Worm (Caenorhabditis elegans) whole organism, midembryonic: ENCODE measurements around the gene F01G10.6.

ENCODE experiments used
- flt-1 ChIP-seq: fragments of 200-800 bp; sonication (Bioruptor generic); IDR thresholded peaks from 2 replicates; pipeline ENCODE4 v1.3.6; 2022; ENCODE audit warnings: missing genetic modification characterization, missing compliant biosample characterization
- klf-2 ChIP-seq: fragments of 200-800 bp; sonication (Bioruptor generic); conservative IDR thresholded peaks from 2 replicates; pipeline ENCODE4 v1.3.6; 2022; ENCODE audit warnings: missing genetic modification reagents, missing genetic modification characterization, missing compliant biosample characterization
- ref-1 ChIP-seq: fragments of 200-800 bp; sonication (Bioruptor generic); conservative IDR thresholded peaks from 2 replicates; pipeline ENCODE4 v1.3.6; 2022; ENCODE audit warnings: missing genetic modification reagents, missing genetic modification characterization, missing compliant biosample characterization
- ztf-23 ChIP-seq: fragments of 200-800 bp; sonication (Bioruptor generic); IDR thresholded peaks from 2 replicates; pipeline ENCODE4 v1.3.6; 2022; ENCODE audit warnings: missing genetic modification reagents, missing genetic modification characterization, missing compliant biosample characterization
- ztf-29 ChIP-seq: fragments of 200-800 bp; sonication (Bioruptor generic); IDR thresholded peaks from 2 replicates; pipeline ENCODE4 v1.3.6; 2022; ENCODE audit warnings: missing genetic modification reagents, missing genetic modification characterization, missing compliant biosample characterization

ce11 chrIV:10216078-10216477, 11.4 kb downstream of the F01G10.6 start, which contains the start of gene col-124:
- no peak for TF ChIP-seq ztf-23 (GFP tag; lab: Robert Waterston, UW)
- no peak for TF ChIP-seq ztf-29 (GFP tag; lab: Robert Waterston, UW)
- TF ChIP-seq ref-1 (GFP tag; lab: Robert Waterston, UW) = no peak
- no peak for TF ChIP-seq klf-2 (GFP tag; lab: Robert Waterston, UW)
- TF ChIP-seq flt-1 (GFP tag; lab: Robert Waterston, UW) = no peak
